Fruit fly (Drosophila melanogaster) whole organism, embryonic: ENCODE measurements around the gene TotM.

Experiments
- Awh ChIP-seq: fragments of 200-800 bp; sonication (Bioruptor generic); IDR thresholded peaks from 2 replicates; pipeline ENCODE4, ENCODE4 v1.3.6; 2022; ENCODE audit warnings: missing biosample characterization, missing genetic modification characterization
- Blimp-1 ChIP-seq: fragments of 200-800 bp; sonication (Bioruptor generic); optimal IDR thresholded peaks from 3 replicates; lab custom pipeline; 2018; ENCODE audit warnings: missing biosample characterization, missing genetic modification characterization, mild to moderate bottlenecking, moderate library complexity, missing genetic modification reagents
- CG10462 ChIP-seq: fragments of 200-800 bp; sonication (Bioruptor generic); optimal IDR thresholded peaks from 2 replicates; lab custom pipeline; 2016; ENCODE audit warnings: missing biosample characterization, missing genetic modification characterization
- CG10959 ChIP-seq: fragments of 200-800 bp; sonication (Bioruptor generic); IDR thresholded peaks from 2 replicates; pipeline ENCODE4 v1.3.6; 2022; ENCODE audit warnings: missing biosample characterization, missing genetic modification characterization
- CG12219 ChIP-seq: fragments of 200-800 bp; sonication (Bioruptor generic); optimal IDR thresholded peaks from 3 replicates; lab custom pipeline; 2018; ENCODE audit warnings: missing biosample characterization, mild to moderate bottlenecking, missing genetic modification characterization
- CG14710 ChIP-seq: fragments of 200-800 bp; sonication (Bioruptor generic); optimal IDR thresholded peaks from 3 replicates; lab custom pipeline; 2019; ENCODE audit warnings: missing biosample characterization, mild to moderate bottlenecking, missing genetic modification characterization, moderate library complexity
- CG17361 ChIP-seq: fragments of 200-800 bp; sonication (Bioruptor generic); IDR thresholded peaks from 3 replicates; pipeline ENCODE4 v1.3.6; 2022; ENCODE audit warnings: missing biosample characterization, missing genetic modification characterization
- CG1832 ChIP-seq: fragments of 200-800 bp; sonication (Bioruptor generic); optimal IDR thresholded peaks from 2 replicates; lab custom pipeline; 2017; ENCODE audit warnings: missing biosample characterization, mild to moderate bottlenecking, missing genetic modification characterization, inconsistent platforms
- CG30431 ChIP-seq: fragments of 200-800 bp; sonication (Bioruptor generic); optimal IDR thresholded peaks from 2 replicates; lab custom pipeline; 2017; ENCODE audit warnings: missing biosample characterization, missing genetic modification characterization
- CG31441 ChIP-seq: fragments of 200-800 bp; sonication (Bioruptor generic); IDR thresholded peaks from 2 replicates; pipeline ENCODE4 v1.3.6; 2022; ENCODE audit warnings: missing biosample characterization, missing genetic modification characterization
- CG3407 ChIP-seq: fragments of 200-800 bp; sonication (Bioruptor generic); optimal IDR thresholded peaks from 2 replicates; lab custom pipeline; 2018; ENCODE audit warnings: missing biosample characterization, mild to moderate bottlenecking, missing genetic modification characterization
- CG34376 ChIP-seq: fragments of 200-800 bp; sonication (Bioruptor generic); optimal IDR thresholded peaks from 2 replicates; lab custom pipeline; 2018; ENCODE audit warnings: missing biosample characterization, mild to moderate bottlenecking, missing genetic modification characterization
- CG3838 ChIP-seq: fragments of 200-800 bp; sonication (Bioruptor generic); optimal IDR thresholded peaks from 3 replicates; lab custom pipeline; 2016; ENCODE audit warnings: missing biosample characterization, missing genetic modification characterization
- CG4730 ChIP-seq: fragments of 200-800 bp; sonication (Bioruptor generic); IDR thresholded peaks from 2 replicates; pipeline ENCODE4 v1.3.6; 2022; ENCODE audit warnings: missing biosample characterization, missing genetic modification characterization
- CG6689 ChIP-seq: fragments of 200-800 bp; sonication (Bioruptor generic); IDR thresholded peaks from 2 replicates; pipeline ENCODE4 v1.3.6; 2022; ENCODE audit warnings: missing biosample characterization, missing genetic modification characterization
- CG8281 ChIP-seq: fragments of 200-800 bp; sonication (Bioruptor generic); optimal IDR thresholded peaks from 2 replicates; lab custom pipeline; 2018; ENCODE audit warnings: missing biosample characterization, mild to moderate bottlenecking, missing genetic modification characterization, moderate library complexity
- CG9215 ChIP-seq: fragments of 200-800 bp; sonication (Bioruptor generic); IDR thresholded peaks from 2 replicates; pipeline ENCODE4 v1.3.6; 2022; ENCODE audit warnings: missing biosample characterization, missing genetic modification characterization
- CoRest ChIP-seq: fragments of 200-800 bp; sonication (Bioruptor generic); optimal IDR thresholded peaks from 3 replicates; lab custom pipeline; 2018; ENCODE audit warnings: missing biosample characterization, mild to moderate bottlenecking, missing genetic modification characterization, moderate library complexity
- Dbx ChIP-seq: fragments of 200-800 bp; sonication (Bioruptor generic); IDR thresholded peaks from 3 replicates; pipeline ENCODE4 v1.3.6; 2022; ENCODE audit warnings: missing biosample characterization, missing genetic modification characterization
- HmgZ ChIP-seq: fragments of 200-800 bp; sonication (Bioruptor generic); optimal IDR thresholded peaks from 2 replicates; lab custom pipeline; 2018; ENCODE audit warnings: missing biosample characterization, mild to moderate bottlenecking, missing genetic modification characterization
- Hr39 ChIP-seq: fragments of >200 bp; optimal IDR thresholded peaks from 2 replicates; lab custom pipeline; 2017
- Hr51 ChIP-seq, 2 experiments: fragments of 200-800 bp; sonication (Bioruptor generic); optimal IDR thresholded peaks; 2 replicates in 1 of 2; 3 replicates in 1 of 2; lab custom pipeline; 2016 to 2018; ENCODE audit warnings: missing biosample characterization in 2 of 2, missing genetic modification characterization in 2 of 2, mild to moderate bottlenecking in 1 of 2, moderate library complexity in 1 of 2
- Hsf ChIP-seq: fragments of 200-800 bp; sonication (Bioruptor generic); optimal IDR thresholded peaks from 3 replicates; lab custom pipeline; 2016; ENCODE audit warnings: missing biosample characterization, missing genetic modification characterization
- Lhr ChIP-seq: fragments of 200-800 bp; sonication (Bioruptor generic); optimal IDR thresholded peaks from 3 replicates; lab custom pipeline; 2017; ENCODE audit warnings: mild to moderate bottlenecking, missing biosample characterization, missing genetic modification reagents, missing genetic modification characterization
- Lpt ChIP-seq: fragments of >200 bp; optimal IDR thresholded peaks from 2 replicates; lab custom pipeline; 2018; ENCODE audit warnings: missing biosample characterization, missing genetic modification characterization
- Mes4 ChIP-seq: fragments of 200-800 bp; sonication (Bioruptor generic); optimal IDR thresholded peaks from 2 replicates; lab custom pipeline; 2016; ENCODE audit warnings: missing biosample characterization, missing genetic modification characterization
- Spps ChIP-seq: fragments of 200-800 bp; sonication (Bioruptor generic); optimal IDR thresholded peaks from 2 replicates; lab custom pipeline; 2018; ENCODE audit warnings: missing biosample characterization, mild to moderate bottlenecking, missing genetic modification characterization
- ab ChIP-seq: fragments of 200-800 bp; sonication (Bioruptor generic); optimal IDR thresholded peaks from 2 replicates; lab custom pipeline; 2016; ENCODE audit warnings: missing biosample characterization, missing genetic modification characterization
- ara ChIP-seq: fragments of 200-800 bp; sonication (Bioruptor generic); IDR thresholded peaks from 2 replicates; pipeline ENCODE4 v1.3.6; 2022; ENCODE audit warnings: missing biosample characterization, missing genetic modification characterization
- cato ChIP-seq: fragments of 200-800 bp; sonication (Bioruptor generic); optimal IDR thresholded peaks from 2 replicates; lab custom pipeline; 2016; ENCODE audit warnings: missing biosample characterization, missing genetic modification characterization, borderline replicate concordance
- dan ChIP-seq: fragments of 200-800 bp; sonication (Bioruptor generic); IDR thresholded peaks from 2 replicates; pipeline ENCODE4 v1.3.6; 2022; ENCODE audit warnings: missing biosample characterization, missing genetic modification characterization
- dimm ChIP-seq: fragments of 200-800 bp; sonication (Bioruptor generic); IDR thresholded peaks from 2 replicates; pipeline ENCODE4 v1.3.6; 2022; ENCODE audit warnings: missing biosample characterization, missing genetic modification characterization
- emc ChIP-seq: fragments of 200-800 bp; sonication (Bioruptor generic); optimal IDR thresholded peaks from 2 replicates; lab custom pipeline; 2016; ENCODE audit warnings: missing biosample characterization, missing genetic modification characterization
- eyg ChIP-seq: fragments of 200-800 bp; sonication (Bioruptor generic); optimal IDR thresholded peaks from 3 replicates; lab custom pipeline; 2016; ENCODE audit warnings: missing biosample characterization, missing genetic modification characterization
- fd96Cb ChIP-seq: fragments of 200-800 bp; sonication (Bioruptor generic); optimal IDR thresholded peaks from 2 replicates; lab custom pipeline; 2018; ENCODE audit warnings: missing biosample characterization, mild to moderate bottlenecking, missing genetic modification characterization, moderate library complexity
- fru ChIP-seq: fragments of >200 bp; optimal IDR thresholded peaks from 2 replicates; lab custom pipeline; 2017
- ftz-f1 ChIP-seq: fragments of 200-800 bp; sonication (Bioruptor generic); optimal IDR thresholded peaks from 2 replicates; lab custom pipeline; 2016; ENCODE audit warnings: missing biosample characterization, missing genetic modification characterization
- gce ChIP-seq: fragments of 200-800 bp; sonication (Bioruptor generic); IDR thresholded peaks from 3 replicates; pipeline ENCODE4 v1.3.6; 2022; ENCODE audit warnings: missing biosample characterization, missing genetic modification characterization
- gem ChIP-seq: fragments of 200-800 bp; sonication (Bioruptor generic); optimal IDR thresholded peaks from 2 replicates; lab custom pipeline; 2019; ENCODE audit warnings: missing biosample characterization, mild to moderate bottlenecking, missing genetic modification characterization, moderate library complexity
- h ChIP-seq: fragments of >200 bp; optimal IDR thresholded peaks from 2 replicates; lab custom pipeline; 2017
- klu ChIP-seq: fragments of 200-800 bp; sonication (Bioruptor generic); IDR thresholded peaks from 2 replicates; pipeline ENCODE4 v1.3.6; 2022; ENCODE audit warnings: missing biosample characterization, missing genetic modification characterization
- nmo ChIP-seq: fragments of 200-800 bp; sonication (Bioruptor generic); optimal IDR thresholded peaks from 2 replicates; lab custom pipeline; 2018; ENCODE audit warnings: missing biosample characterization, mild to moderate bottlenecking, missing genetic modification characterization, moderate library complexity
- phol ChIP-seq: fragments of 200-800 bp; sonication (Bioruptor generic); optimal IDR thresholded peaks from 3 replicates; lab custom pipeline; 2018; ENCODE audit warnings: missing biosample characterization, mild to moderate bottlenecking, missing genetic modification characterization, moderate library complexity
- prd ChIP-seq, 3 experiments: fragments of >200 bp in 2 of 3; fragments of 200-800 bp in 1 of 3; sonication (Bioruptor generic) in 1 of 3; optimal IDR thresholded peaks in 2 of 3; IDR thresholded peaks in 1 of 3; 2 replicates in 2 of 3; 3 replicates in 1 of 3; pipeline versions ENCODE4 v1.3.6 to Lab custom; 2017 to 2022; ENCODE audit warnings: missing biosample characterization in 1 of 3, missing genetic modification characterization in 1 of 3
- ranshi ChIP-seq: fragments of 200-800 bp; sonication (Bioruptor generic); IDR thresholded peaks from 2 replicates; pipeline ENCODE4 v1.3.6; 2022; ENCODE audit warnings: missing biosample characterization, missing genetic modification characterization
- row ChIP-seq: fragments of 200-800 bp; sonication (Bioruptor generic); IDR thresholded peaks from 3 replicates; pipeline ENCODE4 v1.3.6; 2022; ENCODE audit warnings: missing biosample characterization, missing genetic modification characterization
- seq ChIP-seq: fragments of 200-800 bp; sonication (Bioruptor generic); IDR thresholded peaks from 2 replicates; pipeline ENCODE4 v1.3.6; 2022; ENCODE audit warnings: missing biosample characterization, missing genetic modification characterization
- sima ChIP-seq: fragments of 200-800 bp; sonication (Bioruptor generic); optimal IDR thresholded peaks from 2 replicates; lab custom pipeline; 2016; ENCODE audit warnings: missing biosample characterization, missing genetic modification characterization
- slp2 ChIP-seq: fragments of 200-800 bp; sonication (Bioruptor generic); optimal IDR thresholded peaks from 2 replicates; lab custom pipeline; 2016; ENCODE audit warnings: missing biosample characterization, missing genetic modification characterization
- stwl ChIP-seq: fragments of 200-800 bp; sonication (Bioruptor generic); optimal IDR thresholded peaks from 3 replicates; lab custom pipeline; 2018; ENCODE audit warnings: missing biosample characterization, mild to moderate bottlenecking, missing genetic modification characterization, moderate library complexity
- tio ChIP-seq: fragments of 200-800 bp; sonication (Bioruptor generic); optimal IDR thresholded peaks from 2 replicates; lab custom pipeline; 2017; ENCODE audit warnings: missing biosample characterization, missing genetic modification characterization, inconsistent platforms
- vfl ChIP-seq: fragments of 200-800 bp; sonication (Bioruptor generic); optimal IDR thresholded peaks from 2 replicates; lab custom pipeline; 2016; ENCODE audit warnings: missing biosample characterization, missing genetic modification characterization
- zf30C ChIP-seq: fragments of 200-800 bp; sonication (Bioruptor generic); optimal IDR thresholded peaks from 3 replicates; lab custom pipeline; 2018; ENCODE audit warnings: missing biosample characterization, mild to moderate bottlenecking, missing genetic modification characterization

The TotM gene

dm6 chr2L:5378829-5379228, 49.2 kb downstream of the TotM start (continued):
- TF ChIP-seq Dbx (GFP tag; lab: Robert Waterston, UW), result no peak
- TF ChIP-seq CG17361 (GFP tag; lab: Robert Waterston, UW), result peak; percentile 47; the same call in 1 of the 3 replicates
- TF ChIP-seq prd (optimal IDR thresholded peaks at IDR 0.05; lab: Kevin White, UChicago), result no peak
- peak; percentile 29; the same call in 1 of the 3 replicates for TF ChIP-seq prd (GFP tag; IDR thresholded peaks at IDR 0.05; lab: Robert Waterston, UW)
- peak; percentile 28 for TF ChIP-seq Spps
- TF ChIP-seq ftz-f1 (GFP tag; lab: Kevin White, UChicago), result no peak
- peak; percentile 33; the same call in 1 of the 2 replicates for TF ChIP-seq CG10959
- TF ChIP-seq fru (lab: Kevin White, UChicago), result no peak
- peak; percentile 16 for TF ChIP-seq fd96Cb (tag; lab: Kevin White, UChicago)
- TF ChIP-seq phol (tag; lab: Kevin White, UChicago), result peak; percentile 40
- TF ChIP-seq slp2 (GFP tag; lab: Kevin White, UChicago), result no peak
- TF ChIP-seq CG34376 (GFP tag; lab: Kevin White, UChicago), result no peak
- no peak for TF ChIP-seq Hr51 (GFP tag; optimal IDR thresholded peaks at IDR 0.05; lab: Kevin White, UChicago)
- no peak for TF ChIP-seq Lhr (GFP tag; lab: Kevin White, UChicago)
- TF ChIP-seq dimm (GFP tag; lab: Robert Waterston, UW), result no peak
- peak; percentile 19; the same call in 1 of the 3 replicates for TF ChIP-seq row (GFP tag; lab: Robert Waterston, UW)
- peak; percentile 45; the same call in 1 of the 2 replicates for TF ChIP-seq CG31441 (GFP tag; lab: Robert Waterston, UW)
- no peak for TF ChIP-seq h (lab: Kevin White, UChicago)
- TF ChIP-seq Hr39 (lab: Kevin White, UChicago), result no peak
- TF ChIP-seq CG3407, result no peak
- no peak for TF ChIP-seq sima (GFP tag; lab: Kevin White, UChicago)
- TF ChIP-seq CG14710 (tag; lab: Kevin White, UChicago), result peak; percentile 32
- no peak for TF ChIP-seq CG1832
- TF ChIP-seq CG3838 (GFP tag; lab: Kevin White, UChicago), result no peak
- no peak for TF ChIP-seq gce (GFP tag; lab: Robert Waterston, UW)
- TF ChIP-seq seq (GFP tag; lab: Robert Waterston, UW), result no peak
- no peak for TF ChIP-seq stwl (tag; lab: Kevin White, UChicago)
- TF ChIP-seq Lpt, result no peak
- TF ChIP-seq emc (GFP tag; lab: Kevin White, UChicago), result no peak
- no peak for TF ChIP-seq CG4730 (GFP tag; lab: Robert Waterston, UW)
- no peak for TF ChIP-seq HmgZ (tag; lab: Kevin White, UChicago)
- no peak for TF ChIP-seq dan (GFP tag; lab: Robert Waterston, UW)
- no peak for TF ChIP-seq Mes4 (GFP tag; lab: Kevin White, UChicago)
- no peak for TF ChIP-seq ranshi (GFP tag; lab: Robert Waterston, UW)
- TF ChIP-seq Hsf (GFP tag; lab: Kevin White, UChicago), result no peak
- TF ChIP-seq ab, result no peak
- TF ChIP-seq vfl, result no peak
- TF ChIP-seq CoRest (tag; lab: Kevin White, UChicago), result no peak
- TF ChIP-seq gem, result peak; percentile 52
- TF ChIP-seq CG6689 (GFP tag; lab: Robert Waterston, UW), result peak; percentile 44; the same call in 1 of the 2 replicates
- TF ChIP-seq Awh, result peak; percentile 35; the same call in 1 of the 2 replicates
- no peak for TF ChIP-seq CG8281 (tag; lab: Kevin White, UChicago)
- TF ChIP-seq CG9215, result no peak
- TF ChIP-seq cato (GFP tag; lab: Kevin White, UChicago), result no peak
- TF ChIP-seq klu (GFP tag; lab: Robert Waterston, UW), result no peak
- peak; percentile 55 for TF ChIP-seq Blimp-1 (GFP tag; lab: Kevin White, UChicago)
- no peak for TF ChIP-seq tio (GFP tag; lab: Kevin White, UChicago)
- no peak for TF ChIP-seq CG30431 (GFP tag; lab: Kevin White, UChicago)
- TF ChIP-seq CG12219 (GFP tag; lab: Kevin White, UChicago), result no peak
- no peak for TF ChIP-seq zf30C (GFP tag; lab: Kevin White, UChicago)
- TF ChIP-seq CG10462, result no peak
- TF ChIP-seq ara, result peak; percentile 45; the same call in 1 of the 2 replicates
- TF ChIP-seq eyg, result no peak
- peak; percentile 36 for TF ChIP-seq nmo (GFP tag; lab: Kevin White, UChicago)
